Fruit fly (Drosophila melanogaster) whole organism, pupa: ENCODE data around the gene CG6985.

Experiments
- CG10348 ChIP-seq: fragments of 200-800 bp; sonication (Bioruptor generic); IDR thresholded peaks from 2 replicates; pipeline ENCODE4 v1.3.6; 2022; ENCODE audit warnings: missing biosample characterization, missing genetic modification characterization
- CG13204 ChIP-seq: fragments of 200-800 bp; sonication (Bioruptor generic); optimal IDR thresholded peaks from 2 replicates; lab custom pipeline; 2018; ENCODE audit warnings: missing biosample characterization, mild to moderate bottlenecking, missing genetic modification characterization, moderate library complexity
- CG14655 ChIP-seq: fragments of 200-800 bp; sonication (Bioruptor generic); optimal IDR thresholded peaks from 3 replicates; lab custom pipeline; 2017; ENCODE audit warnings: mild to moderate bottlenecking, missing biosample characterization, missing genetic modification reagents, missing genetic modification characterization
- CG17806 ChIP-seq: fragments of 200-800 bp; sonication (Bioruptor generic); optimal IDR thresholded peaks from 2 replicates; lab custom pipeline; 2018; ENCODE audit warnings: missing biosample characterization, mild to moderate bottlenecking, missing genetic modification characterization, moderate library complexity
- CG32121 ChIP-seq: fragments of 200-800 bp; sonication (Bioruptor generic); IDR thresholded peaks from 2 replicates; pipeline ENCODE4 v1.3.6; 2022; ENCODE audit warnings: missing biosample characterization, missing genetic modification characterization
- CG34367 ChIP-seq: fragments of 200-800 bp; sonication (Bioruptor generic); optimal IDR thresholded peaks from 2 replicates; lab custom pipeline; 2018; ENCODE audit warnings: missing biosample characterization, mild to moderate bottlenecking, missing genetic modification characterization
- CG4496 ChIP-seq: fragments of 200-800 bp; sonication (Bioruptor generic); IDR thresholded peaks from 3 replicates; pipeline ENCODE4 v1.3.6; 2022; ENCODE audit warnings: missing biosample characterization, missing genetic modification characterization
- CG9948 ChIP-seq: fragments of 200-800 bp; sonication (Bioruptor generic); optimal IDR thresholded peaks from 2 replicates; lab custom pipeline; 2018; ENCODE audit warnings: missing biosample characterization, mild to moderate bottlenecking, missing genetic modification characterization, moderate library complexity
- EcR ChIP-seq: fragments of 200-800 bp; sonication (Bioruptor generic); optimal IDR thresholded peaks from 3 replicates; lab custom pipeline; 2019; ENCODE audit warnings: missing biosample characterization, missing genetic modification characterization, mild to moderate bottlenecking, moderate library complexity, missing genetic modification reagents
- Pif1A ChIP-seq: fragments of 200-800 bp; sonication (Bioruptor generic); optimal IDR thresholded peaks from 3 replicates; lab custom pipeline; 2016; ENCODE audit warnings: missing biosample characterization, missing genetic modification characterization
- Pif1B ChIP-seq: fragments of 200-800 bp; sonication (Bioruptor generic); optimal IDR thresholded peaks from 3 replicates; lab custom pipeline; 2016; ENCODE audit warnings: missing biosample characterization, missing genetic modification characterization
- fd96Ca ChIP-seq: fragments of 200-800 bp; sonication (Bioruptor generic); IDR thresholded peaks from 3 replicates; pipeline ENCODE4 v1.3.6; 2022; ENCODE audit warnings: missing biosample characterization, missing genetic modification characterization

DNA sequence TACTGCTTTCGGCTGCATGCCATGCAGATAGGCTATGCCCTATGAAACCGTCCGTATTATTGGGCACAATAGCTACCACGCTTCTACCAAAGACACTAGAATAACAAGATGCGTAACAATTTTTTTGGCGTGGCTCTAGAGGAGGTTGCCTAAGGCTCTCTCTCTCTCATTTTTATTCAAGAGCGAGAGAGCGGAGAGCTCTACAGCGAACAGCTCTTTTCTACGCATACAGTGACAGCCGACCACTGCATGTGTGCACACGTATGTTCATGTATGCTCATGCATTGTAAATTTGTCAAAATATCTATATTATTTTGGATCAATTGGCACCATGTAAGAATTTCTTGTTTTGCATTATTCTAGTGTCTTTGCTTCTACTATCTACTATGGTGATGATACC lies 8.0 kb upstream of the CG6985 start:
- no peak for TF ChIP-seq EcR (GFP tag; lab: Kevin White, UChicago)
- TF ChIP-seq Pif1B: no peak
- TF ChIP-seq CG14655 (GFP tag; lab: Kevin White, UChicago): no peak
- TF ChIP-seq CG13204 (GFP tag; lab: Kevin White, UChicago): no peak
- TF ChIP-seq CG10348: no peak
- TF ChIP-seq CG9948 (tag; lab: Kevin White, UChicago): no peak
- no peak for TF ChIP-seq CG4496 (GFP tag; lab: Robert Waterston, UW)
- TF ChIP-seq fd96Ca: no peak
- TF ChIP-seq CG34367 (tag; lab: Kevin White, UChicago): no peak
- no peak for TF ChIP-seq CG32121
- no peak for TF ChIP-seq CG17806 (tag; lab: Kevin White, UChicago)
- no peak for TF ChIP-seq Pif1A (GFP tag; lab: Kevin White, UChicago)
